Fruit fly (Drosophila melanogaster): ENCODE data around the gene CG4194.

Gene CG4194

DNA sequence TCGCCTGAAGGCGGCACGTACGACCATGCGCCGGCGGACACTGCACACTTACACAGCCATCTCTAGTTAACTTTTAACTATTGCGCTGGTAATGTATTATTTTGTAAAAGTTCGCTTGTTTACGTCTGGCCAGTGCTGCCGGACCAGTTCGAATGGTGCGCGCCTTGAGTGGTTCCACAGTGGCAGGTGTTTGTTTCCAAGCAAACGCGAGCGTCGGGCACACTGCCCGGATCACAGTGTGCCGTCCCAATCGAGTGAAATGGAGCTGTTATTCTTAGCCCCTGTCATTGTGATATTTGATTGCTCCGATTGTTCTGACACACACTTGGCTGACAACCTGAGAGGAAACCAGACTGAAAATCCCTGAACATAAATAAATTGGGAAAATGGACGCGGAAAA lies 4.9 kb downstream of the CG4194 start, which contains the start of gene CG4199 (continued):
- TF ChIP-seq hb (GFP tag; IDR thresholded peaks at IDR 0.05; ENCODE audit: partially characterized antibody): 0 out of 3 replicates have a peak, but pooled peaks have one; percentile 36
- no peak for TF ChIP-seq CG33557 (GFP tag; optimal IDR thresholded peaks at IDR 0.05)
- TF ChIP-seq amos (GFP tag; IDR thresholded peaks at IDR 0.05; ENCODE audit: partially characterized antibody): peak; percentile 37; the same call in 1 of the 2 replicates
- TF ChIP-seq zfh2 (GFP tag; optimal IDR thresholded peaks at IDR 0.05): no peak
- TF ChIP-seq row (GFP tag; IDR thresholded peaks at IDR 0.05): peak; percentile 51
- no peak for TF ChIP-seq CG2889 (GFP tag; IDR thresholded peaks at IDR 0.05)
- no peak for TF ChIP-seq CG8944 (GFP tag; optimal IDR thresholded peaks at IDR 0.05)
- no peak for TF ChIP-seq CG30431 (GFP tag; optimal IDR thresholded peaks at IDR 0.05)
- TF ChIP-seq CTCF (GFP tag; optimal IDR thresholded peaks at IDR 0.05): peak; percentile 51
- TF ChIP-seq CG9727 (GFP tag; optimal IDR thresholded peaks at IDR 0.05): peak; percentile 16
- TF ChIP-seq dpn (GFP tag; optimal IDR thresholded peaks at IDR 0.05): peak in 1 of 2 experiments; percentile 17
- peak; percentile 49 for TF ChIP-seq grau (tag; optimal IDR thresholded peaks at IDR 0.05)
- no peak for TF ChIP-seq kni (GFP tag; optimal IDR thresholded peaks at IDR 0.05)
- TF ChIP-seq E2f2 (GFP tag; IDR thresholded peaks at IDR 0.05): peak; percentile 80
- TF ChIP-seq luna (GFP tag; optimal IDR thresholded peaks at IDR 0.05): peak; percentile 15
- peak; percentile 41 for TF ChIP-seq trem (tag; optimal IDR thresholded peaks at IDR 0.05)
- TF ChIP-seq CG3847 (GFP tag; IDR thresholded peaks at IDR 0.05): peak; percentile 64
- 0 out of 3 replicates have a peak, but pooled peaks have one; percentile 11 for TF ChIP-seq gce (GFP tag; IDR thresholded peaks at IDR 0.05)
- no peak for TF ChIP-seq CG8765 (GFP tag; IDR thresholded peaks at IDR 0.05)
- TF ChIP-seq Lpt (GFP tag; optimal IDR thresholded peaks at IDR 0.05): no peak
- no peak for TF ChIP-seq salm (tag; optimal IDR thresholded peaks at IDR 0.05)
- peak; percentile 29; the same call in 1 of the 3 replicates for TF ChIP-seq Opbp (GFP tag; IDR thresholded peaks at IDR 0.05; ENCODE audit: partially characterized antibody)
- TF ChIP-seq az2 (GFP tag; optimal IDR thresholded peaks at IDR 0.05): no peak
- TF ChIP-seq Bgb (GFP tag; IDR thresholded peaks at IDR 0.05; ENCODE audit: partially characterized antibody): peak; percentile 52
- TF ChIP-seq Hmr (GFP tag; optimal IDR thresholded peaks at IDR 0.05): peak; percentile 44
- TF ChIP-seq chm (GFP tag; IDR thresholded peaks at IDR 0.05): 0 out of 2 replicates have a peak, but pooled peaks have one; percentile 24
- no peak for TF ChIP-seq disco-r (GFP tag; optimal IDR thresholded peaks at IDR 0.05)
- peak; percentile 35 for TF ChIP-seq sens (GFP tag)
- peak; percentile 46 for TF ChIP-seq Rfx (GFP tag; IDR thresholded peaks at IDR 0.05)
- TF ChIP-seq dm (GFP tag; optimal IDR thresholded peaks at IDR 0.05): peak; percentile 3
- no peak for TF ChIP-seq CG1647 (GFP tag; optimal IDR thresholded peaks at IDR 0.05)
- peak; percentile 20; the same call in 1 of the 2 replicates for TF ChIP-seq sna (GFP tag; IDR thresholded peaks at IDR 0.05; ENCODE audit: partially characterized antibody)
- TF ChIP-seq jumu (GFP tag; optimal IDR thresholded peaks at IDR 0.05): peak; percentile 6
- TF ChIP-seq CG33213 (GFP tag; optimal IDR thresholded peaks at IDR 0.05): peak; percentile 0
- TF ChIP-seq B-H1 (GFP tag; IDR thresholded peaks at IDR 0.05): no peak
- peak; percentile 44 for TF ChIP-seq Dref (GFP tag; IDR thresholded peaks at IDR 0.05)
- TF ChIP-seq MTF-1 (GFP tag; optimal IDR thresholded peaks at IDR 0.05; ENCODE audit: borderline replicate concordance): no peak
- TF ChIP-seq dmrt99B (tag; optimal IDR thresholded peaks at IDR 0.05): no peak
- no peak for TF ChIP-seq hkb (optimal IDR thresholded peaks at IDR 0.05)
- no peak for TF ChIP-seq hkb (GFP tag; IDR thresholded peaks at IDR 0.05)
- TF ChIP-seq mirr (GFP tag; optimal IDR thresholded peaks at IDR 0.05): no peak
- no peak for TF ChIP-seq CG1792 (GFP tag; optimal IDR thresholded peaks at IDR 0.05)
- TF ChIP-seq lilli (GFP tag; optimal IDR thresholded peaks at IDR 0.05): peak; percentile 20
- peak; percentile 87 for TF ChIP-seq Med (GFP tag)
- peak in 1 of 2 experiments; percentile 35 for TF ChIP-seq Pdp1 (GFP tag; optimal IDR thresholded peaks at IDR 0.05)
- no peak for TF ChIP-seq bcd (GFP tag; optimal IDR thresholded peaks at IDR 0.05)
- peak; percentile 52 for TF ChIP-seq CHES-1-like (GFP tag; optimal IDR thresholded peaks at IDR 0.05)
- TF ChIP-seq CG2129 (GFP tag; IDR thresholded peaks at IDR 0.05; ENCODE audit: partially characterized antibody): no peak
- peak; percentile 95 for TF ChIP-seq MBD-R2 (GFP tag; IDR thresholded peaks at IDR 0.05)
- TF ChIP-seq Xrp1 (GFP tag; IDR thresholded peaks at IDR 0.05): no peak
- TF ChIP-seq lab (GFP tag; optimal IDR thresholded peaks at IDR 0.05): peak; percentile 32
- peak; percentile 20 for TF ChIP-seq da (GFP tag; optimal IDR thresholded peaks at IDR 0.05)
